Fruit fly (Drosophila melanogaster): Measurements from ENCODE around the gene CG10713.

CG10713 gene

dm6 chr3L:13400872-13401418 lies 34.1 kb downstream of the CG10713 start, which contains the start of gene sens:
Gene sens, minus strand, starts transcription at chr3L:13401125.
- TF ChIP-seq Jarid2 (GFP tag; optimal IDR thresholded peaks at IDR 0.05) (peak; percentile 81), Trl (optimal IDR thresholded peaks at IDR 0.05) (peak in 1 of 2 experiments; percentile 11), Trl (GFP tag; optimal IDR thresholded peaks at IDR 0.05) (no peak), CG8388 (GFP tag; optimal IDR thresholded peaks at IDR 0.05) (peak; percentile 49), CG8089 (GFP tag; optimal IDR thresholded peaks at IDR 0.05) (no peak), Nf-YC (tag; optimal IDR thresholded peaks at IDR 0.05) (peak; percentile 87), CG10366 (GFP tag; IDR thresholded peaks at IDR 0.05) (no peak), Nf-YB (GFP tag; optimal IDR thresholded peaks at IDR 0.05) (peak; percentile 92), MBD-R2 (GFP tag; IDR thresholded peaks at IDR 0.05) (no peak), nom (GFP tag; optimal IDR thresholded peaks at IDR 0.05) (peak; percentile 35), Tbp (GFP tag; optimal IDR thresholded peaks at IDR 0.05) (no peak), Deaf1 (tag; optimal IDR thresholded peaks at IDR 0.05) (peak; percentile 59), chn (GFP tag; optimal IDR thresholded peaks at IDR 0.05) (no peak), cg (GFP tag; optimal IDR thresholded peaks at IDR 0.05) (peak; percentile 82), CG5180 (GFP tag; optimal IDR thresholded peaks at IDR 0.05) (peak; percentile 7), sens (GFP tag) (peak; percentile 93), CG17829 (tag; optimal IDR thresholded peaks at IDR 0.05) (peak; percentile 64), sqz (GFP tag; optimal IDR thresholded peaks at IDR 0.05) (peak; percentile 65), kni (GFP tag; optimal IDR thresholded peaks at IDR 0.05) (peak; percentile 45)

DNA sequence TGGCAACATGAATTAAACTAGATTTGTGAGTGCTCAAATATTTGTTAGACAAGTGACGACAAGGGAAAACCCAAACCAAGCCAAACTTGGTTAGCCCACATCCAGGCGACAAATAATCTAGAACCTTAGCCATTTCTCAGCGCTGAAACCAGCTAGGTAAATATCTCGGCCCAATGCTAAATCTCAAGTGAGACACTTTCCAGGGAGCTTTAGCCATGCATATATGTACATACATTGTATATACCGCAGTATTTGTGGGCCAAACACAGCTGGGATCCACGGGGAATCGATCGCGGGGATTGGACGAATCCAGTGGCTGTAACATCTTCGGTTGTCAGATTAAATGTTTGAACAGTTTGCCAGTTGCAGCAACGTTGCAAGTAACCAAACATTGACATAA lies 37.4 kb downstream of the CG10713 start:
- TF ChIP-seq gem (tag; optimal IDR thresholded peaks at IDR 0.05) (no peak), CG4707 (GFP tag; optimal IDR thresholded peaks at IDR 0.05) (no peak), CG2116 (GFP tag; optimal IDR thresholded peaks at IDR 0.05) (no peak), CG14441 (GFP tag; IDR thresholded peaks at IDR 0.05) (no peak), Abd-B (GFP tag; optimal IDR thresholded peaks at IDR 0.05) (no peak), Atf-2 (GFP tag; optimal IDR thresholded peaks at IDR 0.05) (no peak), fd64A (GFP tag; optimal IDR thresholded peaks at IDR 0.05) (peak; percentile 13), CG33557 (GFP tag; optimal IDR thresholded peaks at IDR 0.05) (no peak), wor (GFP tag; IDR thresholded peaks at IDR 0.05) (no peak), CG1792 (GFP tag; optimal IDR thresholded peaks at IDR 0.05) (no peak), CG8089 (GFP tag; optimal IDR thresholded peaks at IDR 0.05) (no peak), CG14965 (GFP tag; optimal IDR thresholded peaks at IDR 0.05; ENCODE audit: borderline replicate concordance) (no peak), sd (tag; optimal IDR thresholded peaks at IDR 0.05) (no peak), Med (GFP tag) (peak; percentile 31), CG2120 (GFP tag; optimal IDR thresholded peaks at IDR 0.05) (no peak), CG4424 (GFP tag; optimal IDR thresholded peaks at IDR 0.05) (no peak), Rfx (GFP tag; IDR thresholded peaks at IDR 0.05) (no peak), CG17802 (tag; optimal IDR thresholded peaks at IDR 0.05) (no peak), amos (GFP tag; IDR thresholded peaks at IDR 0.05; ENCODE audit: partially characterized antibody) (no peak), hth (optimal IDR thresholded peaks at IDR 0.05) (no peak), CG11504 (tag; optimal IDR thresholded peaks at IDR 0.05) (no peak), Ets65A (GFP tag) (peak; percentile 35), CG34376 (GFP tag; optimal IDR thresholded peaks at IDR 0.05) (no peak), ATbp (GFP tag; optimal IDR thresholded peaks at IDR 0.05) (peak; percentile 26), CG9437 (GFP tag; optimal IDR thresholded peaks at IDR 0.05) (no peak), esg (GFP tag; conservative IDR thresholded peaks at IDR 0.05) (no peak), CkIIα-i1 (GFP tag; IDR thresholded peaks at IDR 0.05) (no peak), Meics (GFP tag; optimal IDR thresholded peaks at IDR 0.05) (peak; percentile 19), seq (GFP tag; IDR thresholded peaks at IDR 0.05) (no peak), sens (GFP tag) (peak; percentile 91), Pdp1 (GFP tag; optimal IDR thresholded peaks at IDR 0.05) (no peak), eyg (GFP tag; optimal IDR thresholded peaks at IDR 0.05) (no peak), Rx (GFP tag; IDR thresholded peaks at IDR 0.05) (no peak), CG1603 (tag; optimal IDR thresholded peaks at IDR 0.05) (peak; percentile 25)
